Fruit fly (Drosophila melanogaster): ENCODE data around the gene Drsl6.

Drsl6 gene

DNA sequence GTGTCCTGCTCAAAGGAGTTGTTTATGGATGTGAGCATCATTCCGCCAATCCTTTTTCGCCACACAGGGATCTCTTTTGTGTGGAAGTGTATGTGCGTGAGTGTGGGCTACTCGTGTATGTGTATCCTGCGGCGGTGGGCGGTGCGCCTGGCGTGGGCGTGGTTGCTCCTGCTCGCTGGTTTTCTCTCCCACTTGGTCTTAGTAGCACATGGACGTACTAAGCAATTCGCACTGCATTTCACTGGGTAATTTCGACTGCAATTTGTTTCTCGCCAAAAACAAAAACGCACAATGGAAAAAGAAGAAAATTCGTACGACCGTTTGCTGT is 10.7 kb downstream of the Drsl6 start (continued):
- TF ChIP-seq chif (GFP tag; optimal IDR thresholded peaks at IDR 0.05) = no peak
- no peak for TF ChIP-seq mld (GFP tag; IDR thresholded peaks at IDR 0.05; ENCODE audit: partially characterized antibody)
- peak; percentile 5; the same call in 1 of the 2 replicates for TF ChIP-seq Bgb (GFP tag; IDR thresholded peaks at IDR 0.05; ENCODE audit: partially characterized antibody)
- peak; percentile 73 for TF ChIP-seq CG17385 (GFP tag; optimal IDR thresholded peaks at IDR 0.05)
- TF ChIP-seq corto (GFP tag; optimal IDR thresholded peaks at IDR 0.05) = no peak
- TF ChIP-seq CG13424 (tag; optimal IDR thresholded peaks at IDR 0.05) = no peak
- peak; percentile 62 for TF ChIP-seq D (optimal IDR thresholded peaks at IDR 0.05)
- no peak for TF ChIP-seq D (GFP tag; optimal IDR thresholded peaks at IDR 0.05)
- TF ChIP-seq CG5245 (GFP tag; optimal IDR thresholded peaks at IDR 0.05) = no peak

DNA sequence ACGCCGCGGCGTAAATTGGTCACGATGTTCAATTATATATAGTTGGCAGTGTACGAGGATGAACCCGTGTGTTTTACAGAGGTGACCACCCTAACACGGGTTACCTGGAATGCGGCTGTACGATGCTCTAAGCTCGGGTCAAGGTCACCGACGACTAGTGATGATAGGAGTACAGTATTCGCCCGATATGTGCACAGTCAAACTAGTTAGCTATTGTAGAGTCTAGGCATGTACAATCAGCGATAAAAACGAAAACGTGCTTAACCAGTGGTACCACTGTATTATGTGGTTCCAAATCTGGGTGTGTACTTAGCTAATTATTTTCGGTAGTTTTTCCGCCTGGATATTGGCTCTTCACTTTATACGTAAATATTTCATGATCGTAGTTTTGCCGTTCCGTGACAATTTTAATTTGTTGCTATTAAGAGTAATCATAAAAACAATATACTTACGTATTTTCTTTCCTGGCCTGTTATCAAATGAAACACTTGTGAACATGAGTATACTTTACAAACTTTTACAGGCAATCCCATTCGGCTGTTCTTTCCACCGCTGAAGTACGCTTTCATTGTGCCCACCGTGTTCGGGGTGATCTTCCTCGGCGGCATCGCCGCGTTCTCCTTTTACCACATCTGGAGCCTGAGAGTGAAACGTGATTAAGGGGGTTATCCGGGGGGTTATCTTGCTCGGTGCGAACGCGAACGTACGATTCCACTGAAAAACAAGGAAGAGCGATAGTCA is 16.1 kb downstream of the Drsl6 start:
- TF ChIP-seq Dfd (GFP tag; optimal IDR thresholded peaks at IDR 0.05) = no peak
- TF ChIP-seq gcm2 (GFP tag; optimal IDR thresholded peaks at IDR 0.05) = no peak
- TF ChIP-seq schlank (tag; optimal IDR thresholded peaks at IDR 0.05) = no peak
- no peak for TF ChIP-seq CG4854 (GFP tag; optimal IDR thresholded peaks at IDR 0.05)
- TF ChIP-seq da (GFP tag; optimal IDR thresholded peaks at IDR 0.05) = no peak
- TF ChIP-seq oc (tag; optimal IDR thresholded peaks at IDR 0.05) = no peak
- no peak for TF ChIP-seq Dek (tag; optimal IDR thresholded peaks at IDR 0.05)
- no peak for TF ChIP-seq CG4328 (GFP tag; optimal IDR thresholded peaks at IDR 0.05)
- no peak for TF ChIP-seq Max (GFP tag; optimal IDR thresholded peaks at IDR 0.05)
- TF ChIP-seq seq (GFP tag; IDR thresholded peaks at IDR 0.05) = no peak
- TF ChIP-seq esg (GFP tag; conservative IDR thresholded peaks at IDR 0.05) = no peak
- no peak for TF ChIP-seq HmgD (GFP tag; optimal IDR thresholded peaks at IDR 0.05)
- no peak for TF ChIP-seq psq (GFP tag; optimal IDR thresholded peaks at IDR 0.05)
- TF ChIP-seq yki (optimal IDR thresholded peaks at IDR 0.05) = no peak
- no peak for TF ChIP-seq CG30020 (tag; optimal IDR thresholded peaks at IDR 0.05)
- no peak for TF ChIP-seq cas (GFP tag; IDR thresholded peaks at IDR 0.05)
- no peak for TF ChIP-seq fru (optimal IDR thresholded peaks at IDR 0.05)
- no peak for TF ChIP-seq CG1529 (GFP tag; optimal IDR thresholded peaks at IDR 0.05)
- TF ChIP-seq Meics (GFP tag; optimal IDR thresholded peaks at IDR 0.05) = peak; percentile 46
- no peak for TF ChIP-seq jigr1 (GFP tag; IDR thresholded peaks at IDR 0.05)
- TF ChIP-seq hb (GFP tag; IDR thresholded peaks at IDR 0.05; ENCODE audit: partially characterized antibody) = no peak
- no peak for TF ChIP-seq Scr (GFP tag; IDR thresholded peaks at IDR 0.05; ENCODE audit: partially characterized antibody)
- peak; percentile 13; the same call in 1 of the 2 replicates for TF ChIP-seq stc (GFP tag; IDR thresholded peaks at IDR 0.05)
- no peak for TF ChIP-seq Bdp1 (GFP tag; optimal IDR thresholded peaks at IDR 0.05)
- no peak for TF ChIP-seq CG5953 (GFP tag; IDR thresholded peaks at IDR 0.05)
- TF ChIP-seq Camta (GFP tag; optimal IDR thresholded peaks at IDR 0.05) = no peak
- peak; percentile 41 for TF ChIP-seq mam (GFP tag; optimal IDR thresholded peaks at IDR 0.05)
- no peak for TF ChIP-seq tup (GFP tag; optimal IDR thresholded peaks at IDR 0.05)
- TF ChIP-seq CG17612 (GFP tag; IDR thresholded peaks at IDR 0.05) = no peak
- TF ChIP-seq chinmo (GFP tag; IDR thresholded peaks at IDR 0.05; ENCODE audit: partially characterized antibody) = no peak
- no peak for TF ChIP-seq slp2 (GFP tag; optimal IDR thresholded peaks at IDR 0.05)
- no peak for TF ChIP-seq CG10147 (GFP tag; optimal IDR thresholded peaks at IDR 0.05)
- no peak for TF ChIP-seq ranshi (GFP tag; IDR thresholded peaks at IDR 0.05)
- no peak for TF ChIP-seq Asciz (GFP tag; optimal IDR thresholded peaks at IDR 0.05)
- no peak for TF ChIP-seq zen (tag; optimal IDR thresholded peaks at IDR 0.05)
- TF ChIP-seq br (optimal IDR thresholded peaks at IDR 0.05) = no peak
- TF ChIP-seq NFAT (GFP tag; IDR thresholded peaks at IDR 0.05) = 0 out of 2 replicates have a peak, but pooled peaks have one; percentile 30
- TF ChIP-seq unpg (GFP tag; optimal IDR thresholded peaks at IDR 0.05) = peak; percentile 23
- TF ChIP-seq CG12104 (GFP tag; optimal IDR thresholded peaks at IDR 0.05) = no peak
- TF ChIP-seq CG10654 (GFP tag; optimal IDR thresholded peaks at IDR 0.05) = no peak
- TF ChIP-seq CG17361 (GFP tag; IDR thresholded peaks at IDR 0.05) = no peak
- TF ChIP-seq CG14667 (GFP tag; IDR thresholded peaks at IDR 0.05) = no peak

All from whole organism, embryonic.